Fruit fly (Drosophila melanogaster) whole organism, embryonic: ENCODE data around the gene Neurl4.

Source experiments
- Adf1 ChIP-seq: fragments of 200-800 bp; sonication (Bioruptor generic); IDR thresholded peaks from 2 replicates; pipeline ENCODE4 v1.3.6; 2022; ENCODE audit warnings: missing biosample characterization, missing genetic modification characterization
- Bteb2 ChIP-seq: fragments of 200-800 bp; sonication (Bioruptor generic); optimal IDR thresholded peaks from 2 replicates; lab custom pipeline; 2016; ENCODE audit warnings: missing biosample characterization, missing genetic modification characterization
- CG1024 ChIP-seq: fragments of 200-800 bp; sonication (Bioruptor generic); IDR thresholded peaks from 2 replicates; pipeline ENCODE4 v1.3.6; 2022; ENCODE audit warnings: missing biosample characterization, missing genetic modification characterization
- CG10366 ChIP-seq: fragments of 200-800 bp; sonication (Bioruptor generic); IDR thresholded peaks from 2 replicates; pipeline ENCODE4 v1.3.6; 2022; ENCODE audit warnings: missing biosample characterization, missing genetic modification characterization
- CG10565 ChIP-seq: fragments of 200-800 bp; sonication (Bioruptor generic); optimal IDR thresholded peaks from 3 replicates; lab custom pipeline; 2016; ENCODE audit warnings: missing biosample characterization, mild to moderate bottlenecking, missing genetic modification characterization
- CG10654 ChIP-seq: fragments of 200-800 bp; sonication (Bioruptor generic); optimal IDR thresholded peaks from 2 replicates; lab custom pipeline; 2016; ENCODE audit warnings: missing biosample characterization, missing genetic modification characterization
- CG11456 ChIP-seq: fragments of 200-800 bp; sonication (Bioruptor generic); IDR thresholded peaks from 3 replicates; pipeline ENCODE4 v1.3.6; 2022; ENCODE audit warnings: missing biosample characterization, missing genetic modification characterization
- CG12236 ChIP-seq: fragments of 200-800 bp; sonication (Bioruptor generic); optimal IDR thresholded peaks from 2 replicates; lab custom pipeline; 2016; ENCODE audit warnings: missing biosample characterization, missing genetic modification characterization
- CG12659 ChIP-seq: fragments of 200-800 bp; sonication (Bioruptor generic); optimal IDR thresholded peaks from 3 replicates; lab custom pipeline; 2017; ENCODE audit warnings: mild to moderate bottlenecking, missing biosample characterization, missing genetic modification reagents, missing genetic modification characterization
- CG12744 ChIP-seq: fragments of 200-800 bp; sonication (Bioruptor generic); optimal IDR thresholded peaks from 2 replicates; lab custom pipeline; 2016; ENCODE audit warnings: missing biosample characterization, missing genetic modification characterization
- CG13424 ChIP-seq: fragments of 200-800 bp; sonication (Bioruptor generic); optimal IDR thresholded peaks from 2 replicates; lab custom pipeline; 2019; ENCODE audit warnings: missing biosample characterization, mild to moderate bottlenecking, missing genetic modification characterization, moderate library complexity
- CG13894 ChIP-seq: fragments of 200-800 bp; sonication (Bioruptor generic); optimal IDR thresholded peaks from 3 replicates; lab custom pipeline; 2018; ENCODE audit warnings: missing biosample characterization, mild to moderate bottlenecking, missing genetic modification characterization, moderate library complexity
- CG15073 ChIP-seq: fragments of 200-800 bp; sonication (Bioruptor generic); optimal IDR thresholded peaks from 2 replicates; lab custom pipeline; 2016; ENCODE audit warnings: missing biosample characterization, missing genetic modification characterization
- CG1529 ChIP-seq: fragments of 200-800 bp; sonication (Bioruptor generic); optimal IDR thresholded peaks from 3 replicates; lab custom pipeline; 2018; ENCODE audit warnings: missing biosample characterization, missing genetic modification characterization
- CG1832 ChIP-seq: fragments of 200-800 bp; sonication (Bioruptor generic); optimal IDR thresholded peaks from 2 replicates; lab custom pipeline; 2017; ENCODE audit warnings: missing biosample characterization, mild to moderate bottlenecking, missing genetic modification characterization, inconsistent platforms
- CG18619 ChIP-seq: fragments of 200-800 bp; sonication (Bioruptor generic); optimal IDR thresholded peaks from 3 replicates; lab custom pipeline; 2017; ENCODE audit warnings: missing biosample characterization, mild to moderate bottlenecking, missing genetic modification characterization
- CG30431 ChIP-seq: fragments of 200-800 bp; sonication (Bioruptor generic); optimal IDR thresholded peaks from 2 replicates; lab custom pipeline; 2017; ENCODE audit warnings: missing biosample characterization, missing genetic modification characterization
- CG32767 ChIP-seq: fragments of 200-800 bp; sonication (Bioruptor generic); IDR thresholded peaks from 2 replicates; pipeline ENCODE4 v1.3.6; 2022; ENCODE audit warnings: missing biosample characterization, missing genetic modification characterization
- CG3838 ChIP-seq: fragments of 200-800 bp; sonication (Bioruptor generic); optimal IDR thresholded peaks from 3 replicates; lab custom pipeline; 2016; ENCODE audit warnings: missing biosample characterization, missing genetic modification characterization
- CG4360 ChIP-seq: fragments of 200-800 bp; sonication (Bioruptor generic); IDR thresholded peaks from 2 replicates; pipeline ENCODE4 v1.3.6; 2022; ENCODE audit warnings: missing biosample characterization, missing genetic modification characterization
- CG6254 ChIP-seq: fragments of 200-800 bp; sonication (Bioruptor generic); optimal IDR thresholded peaks from 3 replicates; lab custom pipeline; 2017; ENCODE audit warnings: mild to moderate bottlenecking, missing biosample characterization, missing genetic modification reagents, missing genetic modification characterization
- CG7987 ChIP-seq: fragments of 200-800 bp; sonication (Bioruptor generic); optimal IDR thresholded peaks from 2 replicates; lab custom pipeline; 2018; ENCODE audit warnings: missing biosample characterization, mild to moderate bottlenecking, missing genetic modification characterization, moderate library complexity
- CG8388 ChIP-seq: fragments of 200-800 bp; sonication (Bioruptor generic); optimal IDR thresholded peaks from 2 replicates; lab custom pipeline; 2019; ENCODE audit warnings: missing biosample characterization, mild to moderate bottlenecking, missing genetic modification characterization, moderate library complexity
- CG8478 ChIP-seq: fragments of >200 bp; optimal IDR thresholded peaks from 2 replicates; lab custom pipeline; 2018
- CG8765 ChIP-seq: fragments of 200-800 bp; sonication (Bioruptor generic); IDR thresholded peaks from 2 replicates; pipeline ENCODE4 v1.3.6; 2022; ENCODE audit warnings: missing biosample characterization, missing genetic modification characterization
- D19A ChIP-seq: fragments of 200-800 bp; optimal IDR thresholded peaks from 3 replicates; lab custom pipeline; 2019; ENCODE audit warnings: missing biosample characterization, mild to moderate bottlenecking, missing genetic modification characterization, moderate library complexity
- HLH4C ChIP-seq: fragments of 200-800 bp; sonication (Bioruptor generic); IDR thresholded peaks from 3 replicates; pipeline ENCODE4 v1.3.6; 2022; ENCODE audit warnings: missing biosample characterization, missing genetic modification characterization; ENCODE audit not compliant: partially characterized antibody
- Jarid2 ChIP-seq: fragments of 200-800 bp; sonication (Bioruptor generic); optimal IDR thresholded peaks from 3 replicates; lab custom pipeline; 2017; ENCODE audit warnings: mild to moderate bottlenecking, missing biosample characterization, missing genetic modification reagents, missing genetic modification characterization
- Kr ChIP-seq: fragments of 200-800 bp; sonication (Bioruptor generic); optimal IDR thresholded peaks from 2 replicates; lab custom pipeline; 2017; ENCODE audit warnings: missing biosample characterization, mild to moderate bottlenecking, missing genetic modification characterization
- Mrtf ChIP-seq: fragments of 200-800 bp; sonication (Bioruptor generic); IDR thresholded peaks from 3 replicates; pipeline ENCODE4 v1.3.6; 2022; ENCODE audit warnings: missing biosample characterization, missing genetic modification characterization
- Oli ChIP-seq: fragments of 200-800 bp; sonication (Bioruptor generic); optimal IDR thresholded peaks from 2 replicates; lab custom pipeline; 2018; ENCODE audit warnings: missing biosample characterization, mild to moderate bottlenecking, missing genetic modification characterization, moderate library complexity
- TFAM ChIP-seq: fragments of 200-800 bp; sonication (Bioruptor generic); optimal IDR thresholded peaks from 2 replicates; lab custom pipeline; 2017; ENCODE audit warnings: missing biosample characterization, missing genetic modification characterization, inconsistent platforms
- al ChIP-seq: fragments of 200-800 bp; sonication (Bioruptor generic); IDR thresholded peaks from 2 replicates; pipeline ENCODE4 v1.3.6; 2022; ENCODE audit warnings: missing biosample characterization, missing genetic modification characterization
- cad ChIP-seq: fragments of >200 bp; optimal IDR thresholded peaks from 2 replicates; lab custom pipeline; 2017; ENCODE audit warnings: missing biosample characterization, missing genetic modification characterization
- cato ChIP-seq: fragments of 200-800 bp; sonication (Bioruptor generic); optimal IDR thresholded peaks from 2 replicates; lab custom pipeline; 2016; ENCODE audit warnings: missing biosample characterization, missing genetic modification characterization, borderline replicate concordance
- croc ChIP-seq: fragments of 200-800 bp; sonication (Bioruptor generic); conservative IDR thresholded peaks from 3 replicates; pipeline ENCODE4 v1.3.6; 2022; ENCODE audit warnings: missing biosample characterization, missing genetic modification characterization
- cwo ChIP-seq: fragments of 200-800 bp; sonication (Bioruptor generic); optimal IDR thresholded peaks from 3 replicates; lab custom pipeline; 2017; ENCODE audit warnings: missing biosample characterization, missing genetic modification characterization, mild to moderate bottlenecking, moderate library complexity, missing genetic modification reagents
- dm ChIP-seq: fragments of 200-800 bp; sonication (Bioruptor generic); optimal IDR thresholded peaks from 3 replicates; lab custom pipeline; 2016; ENCODE audit warnings: missing biosample characterization, missing genetic modification characterization
- ewg ChIP-seq: fragments of 200-800 bp; sonication (Bioruptor generic); optimal IDR thresholded peaks from 3 replicates; lab custom pipeline; 2017; ENCODE audit warnings: mild to moderate bottlenecking, missing biosample characterization, missing genetic modification reagents, missing genetic modification characterization
- gcm ChIP-seq: fragments of 200-800 bp; sonication (Bioruptor generic); optimal IDR thresholded peaks from 2 replicates; lab custom pipeline; 2019; ENCODE audit warnings: missing biosample characterization, mild to moderate bottlenecking, missing genetic modification characterization, moderate library complexity
- hkb ChIP-seq, 2 experiments: fragments of 200-800 bp in 1 of 2; fragments of >200 bp in 1 of 2; sonication (Bioruptor generic) in 1 of 2; IDR thresholded peaks in 1 of 2; optimal IDR thresholded peaks in 1 of 2; 2 replicates each; pipeline versions ENCODE4 v1.3.6 to Lab custom; 2017 to 2022; ENCODE audit warnings: missing biosample characterization in 1 of 2, missing genetic modification characterization in 1 of 2
- ind ChIP-seq: fragments of 200-800 bp; sonication (Bioruptor generic); optimal IDR thresholded peaks from 3 replicates; lab custom pipeline; 2016; ENCODE audit warnings: missing biosample characterization, missing genetic modification characterization
- lab ChIP-seq: fragments of 200-800 bp; sonication (Bioruptor generic); optimal IDR thresholded peaks from 3 replicates; lab custom pipeline; 2017; ENCODE audit warnings: missing biosample characterization, missing genetic modification characterization, mild to moderate bottlenecking, moderate library complexity, missing genetic modification reagents
- lola ChIP-seq, 3 experiments: fragments of >200 bp in 2 of 3; fragments of 200-800 bp in 1 of 3; sonication (Bioruptor generic) in 1 of 3; optimal IDR thresholded peaks; 2 replicates each; lab custom pipeline; 2017 to 2019; ENCODE audit warnings: missing biosample characterization in 3 of 3, missing genetic modification characterization in 3 of 3, mild to moderate bottlenecking in 1 of 3, moderate library complexity in 1 of 3
- mam ChIP-seq: fragments of 200-800 bp; sonication (Bioruptor generic); optimal IDR thresholded peaks from 3 replicates; lab custom pipeline; 2016; ENCODE audit warnings: missing biosample characterization, missing genetic modification characterization
- mirr ChIP-seq: fragments of 200-800 bp; sonication (Bioruptor generic); optimal IDR thresholded peaks from 3 replicates; lab custom pipeline; 2018; ENCODE audit warnings: missing biosample characterization, mild to moderate bottlenecking, missing genetic modification characterization
- psq ChIP-seq: fragments of 200-800 bp; sonication (Bioruptor generic); optimal IDR thresholded peaks from 2 replicates; lab custom pipeline; 2017; ENCODE audit warnings: missing biosample characterization, missing genetic modification characterization
- ro ChIP-seq: fragments of 200-800 bp; sonication (Bioruptor generic); IDR thresholded peaks from 2 replicates; pipeline ENCODE4 v1.3.6; 2022; ENCODE audit warnings: missing biosample characterization, missing genetic modification characterization
- sug ChIP-seq: fragments of 200-800 bp; optimal IDR thresholded peaks from 2 replicates; lab custom pipeline; 2019; ENCODE audit warnings: missing biosample characterization, mild to moderate bottlenecking, missing genetic modification characterization, moderate library complexity
- twi ChIP-seq: fragments of 200-800 bp; optimal IDR thresholded peaks from 2 replicates; lab custom pipeline; 2019; ENCODE audit warnings: missing biosample characterization, mild to moderate bottlenecking, missing genetic modification characterization, moderate library complexity
- zf30C ChIP-seq: fragments of 200-800 bp; sonication (Bioruptor generic); optimal IDR thresholded peaks from 3 replicates; lab custom pipeline; 2018; ENCODE audit warnings: missing biosample characterization, mild to moderate bottlenecking, missing genetic modification characterization

Gene Neurl4

DNA sequence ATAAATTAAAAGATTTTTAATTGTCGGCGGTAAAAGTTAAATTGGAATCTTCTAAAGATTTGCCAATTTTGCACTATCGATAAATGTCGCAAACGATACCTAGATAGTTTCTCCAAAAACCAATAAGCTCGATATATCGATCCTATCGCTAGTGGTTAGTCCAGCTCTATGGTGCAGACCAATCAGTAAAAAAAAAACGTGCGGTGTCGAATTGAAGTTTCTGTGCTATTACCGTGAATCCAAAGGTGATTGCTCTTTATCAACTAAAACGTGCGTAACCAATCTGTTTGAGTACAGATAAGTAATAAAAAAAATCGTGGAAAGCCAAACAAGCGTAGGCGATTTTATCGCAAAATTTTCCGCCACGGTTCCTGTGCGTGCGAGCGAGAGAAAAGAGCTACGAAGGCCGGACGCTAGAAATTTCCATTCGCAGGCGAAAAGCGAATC lies 12.8 kb downstream of the Neurl4 start, which contains the start of gene Hsp110:
Gene Hsp110 (plus strand): TSS at position 153 of the 447 bp plus-strand sequence.
- TF ChIP-seq CG10654 (GFP tag; lab: Kevin White, UChicago) (no peak), CG12659 (peak; percentile 54), CG7987 (GFP tag; lab: Kevin White, UChicago) (peak; percentile 47), Mrtf (GFP tag; lab: Robert Waterston, UW) (no peak), CG12236 (GFP tag; lab: Kevin White, UChicago) (no peak), mirr (GFP tag; lab: Kevin White, UChicago) (peak; percentile 51), D19A (tag; lab: Kevin White, UChicago) (no peak), CG12744 (no peak), cwo (GFP tag; lab: Kevin White, UChicago) (peak; percentile 93), Bteb2 (GFP tag; lab: Kevin White, UChicago) (peak; percentile 10), ind (GFP tag; lab: Kevin White, UChicago) (no peak), CG11456 (GFP tag; lab: Robert Waterston, UW) (no peak), croc (GFP tag; lab: Robert Waterston, UW) (no peak), hkb (optimal IDR thresholded peaks at IDR 0.05; lab: Kevin White, UChicago) (no peak), hkb (GFP tag; IDR thresholded peaks at IDR 0.05; lab: Robert Waterston, UW) (peak; percentile 19; the same call in 1 of the 2 replicates), CG8388 (GFP tag; lab: Kevin White, UChicago) (no peak), al (no peak), ewg (no peak), CG8478 (lab: Kevin White, UChicago) (no peak), TFAM (GFP tag; lab: Kevin White, UChicago) (no peak), CG1024 (GFP tag; lab: Robert Waterston, UW) (no peak), CG10366 (GFP tag; lab: Robert Waterston, UW) (no peak), CG15073 (GFP tag; lab: Kevin White, UChicago) (no peak), cad (GFP tag; lab: Kevin White, UChicago) (no peak), sug (tag; lab: Kevin White, UChicago) (peak; percentile 49), Adf1 (GFP tag; lab: Robert Waterston, UW) (0 out of 2 replicates have a peak, but pooled peaks have one; percentile 14), CG3838 (GFP tag; lab: Kevin White, UChicago) (no peak), Oli (no peak), Kr (GFP tag; lab: Kevin White, UChicago) (no peak), CG8765 (GFP tag; lab: Robert Waterston, UW) (no peak), lab (GFP tag; lab: Kevin White, UChicago) (peak; percentile 52), zf30C (no peak), psq (GFP tag; lab: Kevin White, UChicago) (no peak), lola (GFP tag; optimal IDR thresholded peaks at IDR 0.05; lab: Kevin White, UChicago) (no peak), HLH4C (GFP tag; lab: Robert Waterston, UW) (peak; percentile 98), mam (GFP tag; lab: Kevin White, UChicago) (no peak), gcm (GFP tag; lab: Kevin White, UChicago) (no peak), cato (GFP tag; lab: Kevin White, UChicago) (no peak), CG1832 (GFP tag; lab: Kevin White, UChicago) (peak; percentile 60), CG10565 (GFP tag; lab: Kevin White, UChicago) (no peak), CG32767 (GFP tag; lab: Robert Waterston, UW) (no peak), CG18619 (GFP tag; lab: Kevin White, UChicago) (no peak), Jarid2 (GFP tag; lab: Kevin White, UChicago) (no peak), twi (tag; lab: Kevin White, UChicago) (no peak), CG13894 (peak; percentile 42), dm (peak; percentile 83), CG6254 (GFP tag; lab: Kevin White, UChicago) (peak; percentile 56), CG4360 (GFP tag; lab: Robert Waterston, UW) (no peak), CG30431 (GFP tag; lab: Kevin White, UChicago) (no peak), ro (GFP tag; lab: Robert Waterston, UW) (no peak), CG13424 (tag; lab: Kevin White, UChicago) (peak; percentile 3), CG1529 (GFP tag; lab: Kevin White, UChicago) (no peak)
